Worm (Caenorhabditis elegans): ENCODE data around the gene K10G6.9.

DNA sequence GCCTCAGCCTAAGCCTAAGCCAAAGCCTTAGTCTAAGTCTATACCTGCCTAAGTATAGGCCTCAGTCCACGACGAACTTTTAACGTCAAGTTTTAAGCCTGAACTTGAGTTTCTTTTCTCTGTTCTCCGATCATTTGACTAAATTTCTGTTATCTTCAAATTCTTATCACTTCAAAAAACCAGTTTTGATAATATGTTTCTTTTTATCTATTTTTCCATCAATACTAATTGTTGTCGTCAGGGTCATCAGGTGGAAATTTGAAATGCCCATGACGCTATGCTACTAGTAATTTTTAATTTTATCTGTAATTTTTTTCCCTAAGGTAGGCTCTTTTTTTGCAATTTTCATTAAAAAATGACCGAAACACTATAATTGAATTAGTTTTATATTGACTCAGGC is 39.5 kb downstream of the K10G6.9 start:
- TF ChIP-seq ama-1 (optimal IDR thresholded peaks at IDR 0.05) (no peak), ceh-31 (tag; optimal IDR thresholded peaks at IDR 0.05) (no peak), nfya-1 (tag; optimal IDR thresholded peaks at IDR 0.05) (no peak), fkh-10 (GFP tag; optimal IDR thresholded peaks at IDR 0.05) (no peak), pqm-1 (tag; optimal IDR thresholded peaks at IDR 0.05) (no peak), F13H6.1 (tag; optimal IDR thresholded peaks at IDR 0.05) (no peak), pax-1 (tag; optimal IDR thresholded peaks at IDR 0.05) (no peak)
